Worm (Caenorhabditis elegans): ENCODE data around the gene F17E9.5.

F17E9.5 gene

ce11 chrIV:8339636-8340035, 6.0 kb upstream of the F17E9.5 start, which contains the start of gene lgc-6:
Gene lgc-6 (plus strand): TSS chrIV:8339936.
- TF ChIP-seq aly-2 (tag; optimal IDR thresholded peaks at IDR 0.05) (no peak), nhr-23 (tag; optimal IDR thresholded peaks at IDR 0.05) (no peak), ceh-82 (tag; optimal IDR thresholded peaks at IDR 0.05) (no peak), sma-9 (GFP tag; optimal IDR thresholded peaks at IDR 0.05) (no peak), sma-9 (tag; optimal IDR thresholded peaks at IDR 0.05) (no peak), crh-2 (tag; optimal IDR thresholded peaks at IDR 0.05) (no peak), nhr-129 (tag; optimal IDR thresholded peaks at IDR 0.05) (no peak), fos-1 (tag; optimal IDR thresholded peaks at IDR 0.05) (no peak), lin-11 (tag; optimal IDR thresholded peaks at IDR 0.05) (no peak), blmp-1 (tag; optimal IDR thresholded peaks at IDR 0.05; ENCODE audit: insufficient read depth) (no peak), snpc-4 (tag; optimal IDR thresholded peaks at IDR 0.05) (no peak), unc-39 (tag; optimal IDR thresholded peaks at IDR 0.05) (no peak), nhr-10 (tag; optimal IDR thresholded peaks at IDR 0.05) (no peak), C34F6.9 (tag; optimal IDR thresholded peaks at IDR 0.05) (no peak), lin-39 (tag; optimal IDR thresholded peaks at IDR 0.05) (no peak), nhr-77 (tag; optimal IDR thresholded peaks at IDR 0.05) (no peak)

- TF ChIP-seq ceh-16 (tag; optimal IDR thresholded peaks at IDR 0.05) = no peak
- no peak for TF ChIP-seq nhr-6 (tag; optimal IDR thresholded peaks at IDR 0.05)
- no peak for TF ChIP-seq mbf-1 (tag; optimal IDR thresholded peaks at IDR 0.05)
- TF ChIP-seq lin-39 (tag; optimal IDR thresholded peaks at IDR 0.05) = no peak
- no peak for TF ChIP-seq ZK546.5 (tag; optimal IDR thresholded peaks at IDR 0.05)
- no peak for TF ChIP-seq C34F6.9 (tag; optimal IDR thresholded peaks at IDR 0.05)
- TF ChIP-seq aly-2 (tag; optimal IDR thresholded peaks at IDR 0.05) = no peak
- TF ChIP-seq nhr-11 (tag; optimal IDR thresholded peaks at IDR 0.05) = no peak
- TF ChIP-seq ztf-4 (tag; optimal IDR thresholded peaks at IDR 0.05) = no peak
- no peak for TF ChIP-seq nhr-10 (tag; optimal IDR thresholded peaks at IDR 0.05)
- TF ChIP-seq unc-39 (tag; optimal IDR thresholded peaks at IDR 0.05) = no peak
- TF ChIP-seq ceh-82 (tag; optimal IDR thresholded peaks at IDR 0.05) = no peak
- no peak for TF ChIP-seq unc-55 (GFP tag; optimal IDR thresholded peaks at IDR 0.05)
- no peak for TF ChIP-seq nhr-77 (tag; optimal IDR thresholded peaks at IDR 0.05)
- TF ChIP-seq Y55F3AM.14 (GFP tag; optimal IDR thresholded peaks at IDR 0.05) = no peak
- no peak for TF ChIP-seq lsy-2 (tag; optimal IDR thresholded peaks at IDR 0.05)
Measured at ce11 chrIV:8342385-8342784, 3.2 kb upstream of the F17E9.5 start, which contains the start of gene lgc-5. Gene lgc-5 (plus strand): TSS chrIV:8342685.

DNA sequence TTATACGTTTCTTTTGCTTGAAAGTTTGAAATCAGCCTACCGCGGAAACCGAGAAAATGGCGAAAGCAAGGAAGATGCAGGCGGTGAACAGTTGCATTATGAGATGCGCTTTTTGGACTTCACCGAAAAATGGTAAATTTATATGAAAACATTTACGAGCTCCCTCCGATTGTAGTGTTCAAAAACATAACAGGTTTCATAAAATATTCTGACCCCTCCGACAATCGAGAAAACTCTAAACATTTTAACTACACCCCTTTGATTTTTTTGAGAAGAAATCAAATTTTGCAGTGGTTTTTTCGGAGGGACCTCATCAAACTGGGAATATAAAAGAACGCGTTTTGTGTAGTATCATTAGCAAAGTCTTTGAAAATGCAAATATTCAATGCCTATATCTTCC, 1.4 kb downstream of the F17E9.5 start, which contains the start of the genes F17E9.18 and F17E9.15:
TSS of gene F17E9.18 (minus strand) at position 101 of the 400 bp plus-strand sequence.
TSS of gene F17E9.15 (plus strand) at position 368 of the 400 bp plus-strand sequence.
- TF ChIP-seq lin-13 (GFP tag; optimal IDR thresholded peaks at IDR 0.05) (no peak), ama-1 (optimal IDR thresholded peaks at IDR 0.05) (no peak), nhr-10 (tag; optimal IDR thresholded peaks at IDR 0.05) (no peak), unc-39 (tag; optimal IDR thresholded peaks at IDR 0.05) (no peak), C34F6.9 (tag; optimal IDR thresholded peaks at IDR 0.05) (no peak), ztf-4 (tag; optimal IDR thresholded peaks at IDR 0.05) (no peak), skn-1 (tag; optimal IDR thresholded peaks at IDR 0.05) (no peak), blmp-1 (tag; optimal IDR thresholded peaks at IDR 0.05; ENCODE audit: insufficient read depth) (no peak)

ce11 chrIV:8348073-8348472, 2.5 kb downstream of the F17E9.5 start, which contains the start of gene F17E9.4:
Gene F17E9.4 (plus strand): TSS chrIV:8348373.
- TF ChIP-seq ztf-11 (tag; optimal IDR thresholded peaks at IDR 0.05) = no peak
- no peak for TF ChIP-seq sem-4 (tag; optimal IDR thresholded peaks at IDR 0.05)
- TF ChIP-seq nhr-6 (tag; optimal IDR thresholded peaks at IDR 0.05) = no peak
- no peak for TF ChIP-seq elt-1 (tag; optimal IDR thresholded peaks at IDR 0.05)
- TF ChIP-seq nhr-23 (tag; optimal IDR thresholded peaks at IDR 0.05) = no peak
- no peak for TF ChIP-seq nhr-25 (tag; optimal IDR thresholded peaks at IDR 0.05)
- no peak for TF ChIP-seq peb-1 (tag; optimal IDR thresholded peaks at IDR 0.05)
- TF ChIP-seq unc-62 (GFP tag; optimal IDR thresholded peaks at IDR 0.05) = no peak
- TF ChIP-seq nhr-11 (tag; optimal IDR thresholded peaks at IDR 0.05) = no peak
- no peak for TF ChIP-seq gmeb-1 (tag; optimal IDR thresholded peaks at IDR 0.05)
- no peak for TF ChIP-seq nhr-12 (tag; optimal IDR thresholded peaks at IDR 0.05)
- no peak for TF ChIP-seq zag-1 (tag; optimal IDR thresholded peaks at IDR 0.05)
- no peak for TF ChIP-seq sma-3 (GFP tag; optimal IDR thresholded peaks at IDR 0.05)
- no peak for TF ChIP-seq alr-1 (tag; optimal IDR thresholded peaks at IDR 0.05)
- TF ChIP-seq snpc-4 (tag; optimal IDR thresholded peaks at IDR 0.05) = no peak
